Worm (Caenorhabditis elegans) whole organism, early embryonic: Measurements from ENCODE around the gene col-81.

ENCODE experiments used
- B0310.2 ChIP-seq: sonication (generic microtip); optimal IDR thresholded peaks from 2 replicates; lab custom pipeline; 2016; ENCODE audit warnings: mild to moderate bottlenecking, missing genetic modification characterization, missing compliant biosample characterization
- F13C5.2 ChIP-seq: sonication (generic microtip); optimal IDR thresholded peaks from 2 replicates; lab custom pipeline; 2017; ENCODE audit warnings: mild to moderate bottlenecking, missing genetic modification characterization, inconsistent platforms, missing compliant biosample characterization
- ama-1 ChIP-seq: fragments of 150-350 bp; optimal IDR thresholded peaks from 2 replicates; lab custom pipeline; 2014
- ceh-36 ChIP-seq: sonication (generic microtip); optimal IDR thresholded peaks from 2 replicates; lab custom pipeline; 2016; ENCODE audit warnings: missing genetic modification characterization, inconsistent platforms, missing compliant biosample characterization
- ets-7 ChIP-seq: sonication (generic microtip); optimal IDR thresholded peaks from 2 replicates; lab custom pipeline; 2016; ENCODE audit warnings: missing genotype, missing genetic modification characterization, missing compliant biosample characterization
- flt-1 ChIP-seq: fragments of 200-800 bp; sonication (Bioruptor generic); IDR thresholded peaks from 2 replicates; pipeline ENCODE4 v1.3.6; 2022; ENCODE audit warnings: missing genetic modification characterization, missing compliant biosample characterization
- hmbx-1 ChIP-seq: sonication (generic microtip); optimal IDR thresholded peaks from 2 replicates; lab custom pipeline; 2016; ENCODE audit warnings: mild to moderate bottlenecking, missing genetic modification characterization, missing compliant biosample characterization
- hnd-1 ChIP-seq: sonication (generic microtip); optimal IDR thresholded peaks from 2 replicates; lab custom pipeline; 2016; ENCODE audit warnings: missing genetic modification characterization, missing compliant biosample characterization
- pes-1 ChIP-seq: fragments of 200-800 bp; sonication (Bioruptor generic); IDR thresholded peaks from 2 replicates; pipeline ENCODE4 v1.3.6; 2022; ENCODE audit warnings: missing genetic modification reagents, missing genetic modification characterization, missing compliant biosample characterization
- sea-1 ChIP-seq: fragments of 200-800 bp; sonication (Bioruptor generic); conservative IDR thresholded peaks from 2 replicates; pipeline ENCODE4 v1.3.6; 2022; ENCODE audit warnings: missing genetic modification characterization, missing compliant biosample characterization
- tbx-11 ChIP-seq: fragments of 200-800 bp; sonication (Bioruptor generic); IDR thresholded peaks from 2 replicates; pipeline ENCODE4 v1.3.6; 2022; ENCODE audit warnings: missing genetic modification characterization, missing compliant biosample characterization
- tbx-37 ChIP-seq: fragments of 200-800 bp; sonication (Bioruptor generic); conservative IDR thresholded peaks from 2 replicates; pipeline ENCODE4 v1.3.6; 2022; ENCODE audit warnings: missing genetic modification reagents, missing genetic modification characterization, missing compliant biosample characterization
- tra-4 ChIP-seq: sonication (generic microtip); optimal IDR thresholded peaks from 2 replicates; lab custom pipeline; 2017; ENCODE audit warnings: missing genetic modification characterization, missing compliant biosample characterization

ce11 chrII:10989180-10989579 is 24.4 kb downstream of the col-81 start:
- TF ChIP-seq ets-7 (tag; lab: Kevin White, UChicago): no peak
- TF ChIP-seq ama-1 (lab: Kevin White, UChicago): no peak
- TF ChIP-seq tbx-37 (GFP tag; lab: Robert Waterston, UW): no peak
- no peak for TF ChIP-seq B0310.2
- TF ChIP-seq hnd-1: no peak
- no peak for TF ChIP-seq ceh-36
- TF ChIP-seq pes-1 (GFP tag; lab: Robert Waterston, UW): no peak
- no peak for TF ChIP-seq tbx-11
- TF ChIP-seq hmbx-1 (tag; lab: Kevin White, UChicago): no peak
- TF ChIP-seq F13C5.2 (tag; lab: Kevin White, UChicago): no peak
- TF ChIP-seq sea-1 (GFP tag; lab: Robert Waterston, UW): no peak
- no peak for TF ChIP-seq tra-4 (tag; lab: Kevin White, UChicago)
- TF ChIP-seq flt-1 (GFP tag; lab: Robert Waterston, UW): no peak
